Worm (Caenorhabditis elegans) whole organism, dauer: Measurements from ENCODE around the gene Y54F10AM.15.
"Not testable (repeated sequence)": the region's sequence is repeated elsewhere in the genome, so short reads cannot be mapped to it uniquely, and the experiment has no call there.

Source experiments
- unc-62 ChIP-seq: sonication (generic microtip); optimal IDR thresholded peaks from 2 replicates; lab custom pipeline; 2017; ENCODE audit warnings: missing biosample characterization, missing genetic modification reagents, missing genetic modification characterization

The Y54F10AM.15 gene

ce11 chrIII:2528621-2529113, at the start of gene Y54F10AM.15, which contains the start of the genes rbc-2 and ndua-8:
TSS of gene Y54F10AM.15 (minus strand) at chrIII:2528679.
TSS of gene rbc-2 (minus strand) at chrIII:2528689.
TSS of gene ndua-8 (plus strand) at chrIII:2529063.
- TF ChIP-seq unc-62 (GFP tag; lab: Kevin White, UChicago), result no peak

DNA sequence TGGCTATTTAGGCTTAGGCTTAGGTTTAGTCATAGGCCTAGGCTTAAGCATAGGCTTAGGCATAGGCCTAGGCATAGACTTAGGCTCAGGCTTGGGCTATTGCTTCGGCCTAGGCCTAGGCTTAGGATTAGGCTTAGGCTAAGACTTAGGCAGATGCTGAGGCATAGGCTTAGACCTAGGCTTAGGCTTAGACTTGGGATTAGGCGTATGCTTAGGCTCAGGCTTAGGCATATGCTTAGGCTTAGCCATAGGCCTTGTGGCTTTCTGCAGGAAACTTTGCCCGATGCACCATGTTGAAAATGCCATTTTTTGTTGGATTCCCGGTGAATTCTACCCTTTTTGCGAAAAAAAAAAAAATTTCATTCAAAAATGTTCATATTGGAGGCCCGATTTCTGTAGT, 49.5 kb upstream of the Y54F10AM.15 start:
- no peak for TF ChIP-seq unc-62 (GFP tag; lab: Kevin White, UChicago)

DNA sequence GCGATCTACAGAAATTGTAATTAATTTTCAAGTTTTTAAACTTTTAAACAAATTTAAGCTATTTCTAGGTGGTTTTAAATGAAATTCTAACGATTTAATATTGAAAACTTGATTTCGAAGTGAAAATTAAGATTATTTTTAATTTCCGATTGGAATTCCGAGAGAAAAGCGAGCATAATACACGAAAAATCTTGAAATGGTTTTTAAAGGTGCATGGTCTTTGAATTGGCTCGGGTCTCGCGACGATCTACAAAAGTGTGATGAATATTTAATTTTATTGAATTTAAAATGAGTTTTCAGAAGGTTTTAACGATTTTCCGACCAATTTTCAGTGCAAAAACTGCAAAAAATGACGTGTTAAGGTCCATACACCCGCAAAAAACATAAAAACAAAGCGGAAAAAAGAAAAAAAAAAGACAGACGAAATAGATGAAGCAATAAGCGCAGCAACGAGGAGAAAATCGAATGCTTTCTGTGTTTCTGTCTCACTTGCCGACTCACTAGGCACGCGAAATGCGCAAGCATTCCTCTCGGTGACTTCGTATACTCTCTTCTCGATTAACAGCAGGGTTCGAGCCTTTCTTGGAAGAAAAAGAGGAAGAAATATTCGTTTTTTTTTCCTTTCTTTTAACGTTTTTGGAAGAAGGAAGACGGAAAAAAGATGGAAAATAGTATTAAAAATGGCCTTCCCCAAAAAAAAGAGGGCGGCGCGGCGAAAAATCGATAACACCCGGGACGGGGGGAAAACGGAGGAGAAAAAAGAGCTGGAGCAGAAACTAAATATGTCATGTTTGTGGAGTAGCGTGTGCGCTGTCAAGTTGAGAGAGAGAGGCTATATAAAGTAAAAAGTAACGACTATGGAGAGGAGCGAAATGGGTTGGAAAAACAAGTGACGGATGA, 48.1 kb upstream of the Y54F10AM.15 start:
- TF ChIP-seq unc-62 (GFP tag; lab: Kevin White, UChicago), result no peak

- TF ChIP-seq unc-62 (GFP tag; lab: Kevin White, UChicago), result no peak
These were observed 47.2 kb upstream of the Y54F10AM.15 start, which contains the start of gene Y54F10AR.1 for ce11 chrIII:2575635-2576164. TSS of gene Y54F10AR.1 (minus strand) at chrIII:2575685.

DNA sequence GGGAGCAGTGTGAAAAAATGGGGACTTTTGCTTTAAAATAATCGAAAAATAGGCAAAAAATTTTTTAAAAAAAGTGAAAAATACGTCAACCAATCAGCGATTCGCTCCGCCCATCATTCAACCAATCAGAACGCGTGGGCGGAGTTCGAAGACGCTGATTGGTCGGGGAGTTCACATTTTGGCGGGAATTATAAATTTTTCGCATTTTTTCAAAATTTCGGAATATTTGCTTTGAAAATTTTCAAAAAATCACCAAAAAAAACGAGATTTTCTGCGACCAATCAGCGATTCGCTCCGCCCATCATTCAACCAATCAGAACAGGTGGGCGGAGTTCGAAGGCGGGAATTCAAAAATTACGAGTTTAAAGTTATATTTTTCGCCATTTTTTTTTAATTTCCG, 43.9 kb upstream of the Y54F10AM.15 start:
- TF ChIP-seq unc-62 (GFP tag; lab: Kevin White, UChicago), result no peak

DNA sequence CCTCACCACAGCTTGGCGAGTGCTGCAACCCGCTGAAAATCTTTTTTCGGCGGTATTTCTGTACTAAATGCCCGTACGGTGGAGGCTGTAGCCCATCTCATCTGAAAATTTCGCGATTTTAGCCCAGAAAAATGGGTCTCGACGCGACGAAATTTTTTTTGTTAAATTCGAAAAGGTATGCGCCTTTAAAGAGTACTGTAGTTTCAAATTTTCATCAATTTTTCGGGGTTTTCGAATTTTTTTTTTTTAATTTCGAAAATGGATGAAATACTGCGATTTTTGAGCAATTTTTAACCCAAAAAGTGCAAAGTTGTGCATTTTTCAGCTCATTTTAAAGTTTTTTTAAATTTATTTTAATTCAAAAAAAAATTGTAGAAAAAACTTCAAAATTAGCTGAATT, 43.0 kb upstream of the Y54F10AM.15 start, which contains the start of gene Y54F10AR.2:
TSS of gene Y54F10AR.2 (minus strand) at position 101 of the 400 bp plus-strand sequence.
- no peak for TF ChIP-seq unc-62 (GFP tag; lab: Kevin White, UChicago)

DNA sequence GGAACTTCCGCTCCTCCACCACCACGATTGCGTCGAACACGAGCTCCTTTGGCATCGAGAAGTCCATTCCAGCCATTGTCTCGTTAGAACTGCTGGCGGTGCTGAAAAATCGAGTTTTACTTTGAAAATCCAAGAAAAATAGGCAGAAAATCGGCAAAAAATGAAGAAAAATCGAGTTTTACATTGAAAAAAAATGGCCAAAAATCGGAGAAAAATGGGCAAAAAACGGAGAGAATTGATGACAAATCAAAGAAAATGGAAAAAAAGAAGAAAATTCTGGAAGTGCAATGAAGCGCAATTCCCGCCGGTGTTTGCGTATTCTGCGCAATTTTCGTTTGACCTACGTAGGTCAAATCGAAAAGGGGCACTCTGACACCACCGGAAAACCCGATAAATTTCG, 35.4 kb upstream of the Y54F10AM.15 start, which contains the start of gene Y54F10AM.11:
TSS of gene Y54F10AM.11 (minus strand) at position 101 of the 400 bp plus-strand sequence.
- not testable (repeated sequence) for TF ChIP-seq unc-62 (GFP tag; lab: Kevin White, UChicago)

ce11 chrIII:2563033-2563656, 34.7 kb upstream of the Y54F10AM.15 start:
- no peak for TF ChIP-seq unc-62 (GFP tag; lab: Kevin White, UChicago)

DNA sequence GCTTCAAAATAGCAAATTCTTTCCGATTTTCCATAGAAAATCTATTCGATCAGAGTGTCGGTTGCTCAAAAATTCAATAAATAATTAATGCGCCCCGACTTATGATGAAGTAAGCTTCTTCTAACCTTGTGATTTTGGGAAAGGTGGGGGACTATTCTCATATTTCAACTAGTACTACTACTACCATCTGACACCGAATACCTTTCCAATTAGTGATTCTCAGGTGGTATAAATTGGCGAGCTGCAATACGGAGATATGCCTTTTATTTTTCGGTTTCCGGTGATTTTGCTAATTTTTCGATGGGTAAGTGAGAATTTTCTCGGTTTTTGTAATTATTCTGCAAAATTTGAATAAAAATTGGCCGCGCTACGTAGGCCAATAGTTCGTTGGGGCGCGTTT, 32.9 kb upstream of the Y54F10AM.15 start, which contains the start of gene nhr-239:
TSS of gene nhr-239 (plus strand) at position 301 of the 400 bp plus-strand sequence.
- no peak for TF ChIP-seq unc-62 (GFP tag; lab: Kevin White, UChicago)

- TF ChIP-seq unc-62 (GFP tag; lab: Kevin White, UChicago), result no peak
These were observed 32.3 kb upstream of the Y54F10AM.15 start for ce11 chrIII:2560763-2561162.

DNA sequence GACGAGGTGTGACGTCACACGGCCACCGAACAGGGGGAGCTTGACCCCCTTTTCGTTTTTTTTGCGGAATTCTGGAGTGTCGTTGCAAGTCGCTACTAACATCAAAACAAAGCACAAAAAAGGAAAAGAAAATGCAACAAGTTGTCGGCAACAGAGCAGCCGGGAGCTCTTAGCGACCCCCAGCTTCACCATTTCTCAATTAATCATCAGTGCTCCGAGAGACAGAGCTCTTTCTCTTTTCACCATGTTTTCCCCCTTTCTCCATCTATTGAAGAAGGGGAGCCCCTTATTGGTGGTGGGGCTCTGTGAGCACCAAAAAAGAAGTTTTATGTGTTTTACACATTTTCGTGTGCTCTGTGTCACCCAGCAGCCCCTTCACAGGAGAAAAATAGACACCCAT, 25.1 kb upstream of the Y54F10AM.15 start:
- TF ChIP-seq unc-62 (GFP tag; lab: Kevin White, UChicago), result no peak

DNA sequence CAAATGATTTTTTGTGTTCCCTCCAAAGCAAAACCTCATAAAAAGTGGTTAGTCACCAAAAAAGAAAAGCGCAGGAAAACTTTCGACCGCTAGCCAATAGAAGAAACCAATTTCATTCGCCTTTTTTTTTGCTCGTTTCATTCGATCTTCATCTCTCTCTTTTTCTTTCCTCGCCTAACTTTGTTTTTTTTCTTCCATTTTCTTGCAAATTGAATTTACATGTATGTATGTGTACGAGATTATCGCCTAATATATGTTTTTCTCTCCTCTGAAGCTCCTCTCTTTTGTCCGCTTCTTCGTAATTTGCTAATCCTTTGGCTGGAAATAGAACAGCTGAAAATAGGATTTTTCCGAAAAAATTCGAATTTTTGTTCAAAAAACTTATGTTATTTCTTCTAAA, 23.9 kb upstream of the Y54F10AM.15 start:
- TF ChIP-seq unc-62 (GFP tag; lab: Kevin White, UChicago), result no peak

- TF ChIP-seq unc-62 (GFP tag; lab: Kevin White, UChicago), result no peak
These were observed 23.5 kb upstream of the Y54F10AM.15 start for ce11 chrIII:2551981-2552380.

DNA sequence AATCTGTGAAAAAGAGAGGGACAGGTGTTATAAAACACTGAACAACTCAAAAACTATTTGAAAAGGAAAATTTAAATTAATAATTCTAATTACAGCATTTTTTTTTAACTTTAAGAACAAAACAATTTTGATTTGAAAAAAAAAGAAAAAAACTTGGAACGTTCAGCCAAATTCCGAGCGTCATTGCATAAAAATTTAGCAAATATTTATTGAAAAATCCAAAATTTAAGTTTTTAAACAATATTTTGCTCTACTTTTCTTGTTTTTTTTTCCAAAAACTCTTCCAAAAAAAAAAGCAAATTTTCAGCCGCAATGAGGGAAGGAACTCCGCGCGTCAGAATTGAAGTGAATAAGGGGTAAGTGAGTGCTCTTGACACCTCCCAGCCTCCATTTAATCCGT, 21.1 kb upstream of the Y54F10AM.15 start, which contains the start of gene feh-1:
TSS of gene feh-1 (plus strand) at position 301 of the 400 bp plus-strand sequence.
- TF ChIP-seq unc-62 (GFP tag; lab: Kevin White, UChicago), result no peak

ce11 chrIII:2546298-2546697, 17.8 kb upstream of the Y54F10AM.15 start:
- no peak for TF ChIP-seq unc-62 (GFP tag; lab: Kevin White, UChicago)
